Worm (Caenorhabditis elegans) whole organism, L2 larva: ENCODE results near the gene T04H1.12.

ENCODE experiments used
- C34F6.9 ChIP-seq: fragments of 150-350 bp; optimal IDR thresholded peaks from 2 replicates; lab custom pipeline; 2014; ENCODE audit warnings: missing biosample characterization, missing genetic modification characterization
- F13H6.1 ChIP-seq: sonication (generic microtip); optimal IDR thresholded peaks from 2 replicates; lab custom pipeline; 2016; ENCODE audit warnings: missing genetic modification characterization, missing compliant biosample characterization
- R02D3.7 ChIP-seq: fragments of 150-350 bp; optimal IDR thresholded peaks from 2 replicates; lab custom pipeline; 2014; ENCODE audit warnings: missing biosample characterization, missing genetic modification characterization
- alr-1 ChIP-seq: fragments of 150-350 bp; optimal IDR thresholded peaks from 2 replicates; lab custom pipeline; 2014; ENCODE audit warnings: missing biosample characterization, missing genetic modification characterization
- ceh-16 ChIP-seq: fragments of 150-350 bp; optimal IDR thresholded peaks from 2 replicates; lab custom pipeline; 2014; ENCODE audit warnings: missing biosample characterization, missing genetic modification characterization
- ceh-82 ChIP-seq: fragments of 150-350 bp; optimal IDR thresholded peaks from 2 replicates; lab custom pipeline; 2014; ENCODE audit warnings: missing biosample characterization, missing genetic modification characterization
- crh-2 ChIP-seq: sonication (generic microtip); optimal IDR thresholded peaks from 2 replicates; lab custom pipeline; 2017; ENCODE audit warnings: missing biosample characterization, missing genetic modification characterization
- dmd-4 ChIP-seq: sonication (generic microtip); optimal IDR thresholded peaks from 2 replicates; lab custom pipeline; 2017; ENCODE audit warnings: missing biosample characterization, missing genetic modification characterization
- fos-1 ChIP-seq: fragments of 150-350 bp; optimal IDR thresholded peaks from 2 replicates; lab custom pipeline; 2014; ENCODE audit warnings: missing biosample characterization, missing genetic modification characterization
- gmeb-1 ChIP-seq: fragments of 150-350 bp; optimal IDR thresholded peaks from 2 replicates; lab custom pipeline; 2014; ENCODE audit warnings: missing biosample characterization, missing genetic modification characterization
- lsy-2 ChIP-seq, 2 experiments: fragments of 150-350 bp in 1 of 2; sonication (generic microtip) in 1 of 2; optimal IDR thresholded peaks; 2 replicates each; lab custom pipeline; 2014 to 2017; ENCODE audit warnings: missing biosample characterization in 2 of 2, missing genetic modification characterization in 2 of 2
- mbf-1 ChIP-seq: sonication (generic microtip); optimal IDR thresholded peaks from 2 replicates; lab custom pipeline; 2017; ENCODE audit warnings: missing biosample characterization, missing genetic modification characterization
- mdl-1 ChIP-seq, 2 experiments: fragments of 150-350 bp in 1 of 2; sonication (generic microtip) in 1 of 2; optimal IDR thresholded peaks; 2 replicates each; lab custom pipeline; 2017; ENCODE audit warnings: missing biosample characterization in 2 of 2, missing genetic modification characterization in 2 of 2
- nhr-11 ChIP-seq: fragments of 150-350 bp; optimal IDR thresholded peaks from 2 replicates; lab custom pipeline; 2014; ENCODE audit warnings: missing biosample characterization, missing genetic modification characterization
- nhr-12 ChIP-seq: fragments of 150-350 bp; optimal IDR thresholded peaks from 2 replicates; lab custom pipeline; 2014; ENCODE audit warnings: missing biosample characterization, missing genetic modification characterization
- nhr-129 ChIP-seq: fragments of 150-350 bp; optimal IDR thresholded peaks from 2 replicates; lab custom pipeline; 2014; ENCODE audit warnings: missing biosample characterization, missing genetic modification characterization
- nhr-21 ChIP-seq: fragments of 150-350 bp; optimal IDR thresholded peaks from 2 replicates; lab custom pipeline; 2014; ENCODE audit warnings: missing biosample characterization, missing genetic modification characterization
- nhr-23 ChIP-seq: fragments of 150-350 bp; optimal IDR thresholded peaks from 2 replicates; lab custom pipeline; 2014; ENCODE audit warnings: missing biosample characterization, missing genetic modification reagents, missing genetic modification characterization
- nhr-6 ChIP-seq: fragments of 150-350 bp; optimal IDR thresholded peaks from 2 replicates; lab custom pipeline; 2014; ENCODE audit warnings: missing biosample characterization, missing genetic modification characterization
- peb-1 ChIP-seq: fragments of 150-350 bp; optimal IDR thresholded peaks from 2 replicates; lab custom pipeline; 2014; ENCODE audit warnings: missing biosample characterization, missing genetic modification characterization
- skn-1 ChIP-seq: sonication (generic microtip); optimal IDR thresholded peaks from 2 replicates; lab custom pipeline; 2017; ENCODE audit warnings: missing biosample characterization, missing genetic modification characterization
- sma-9 ChIP-seq, 2 experiments: fragments of 150-350 bp in 1 of 2; sonication (generic microtip) in 1 of 2; optimal IDR thresholded peaks; 2 replicates each; lab custom pipeline; 2014 to 2016; ENCODE audit warnings: missing genetic modification characterization in 2 of 2, mild to moderate bottlenecking in 1 of 2, missing biosample characterization in 1 of 2, missing compliant biosample characterization in 1 of 2, missing genetic modification reagents in 1 of 2, moderate library complexity in 1 of 2
- snpc-4 ChIP-seq: fragments of 150-350 bp; optimal IDR thresholded peaks from 2 replicates; lab custom pipeline; 2014; ENCODE audit warnings: missing biosample characterization, missing genetic modification characterization
- unc-55 ChIP-seq: fragments of 150-350 bp; sonication (generic microtip); optimal IDR thresholded peaks from 3 replicates; lab custom pipeline; 2014; ENCODE audit warnings: missing biosample characterization, missing genetic modification reagents, missing genetic modification characterization
- unc-62 ChIP-seq: fragments of 150-350 bp; optimal IDR thresholded peaks from 2 replicates; lab custom pipeline; 2014; ENCODE audit warnings: missing biosample characterization, missing genetic modification reagents, missing genetic modification characterization
- zag-1 ChIP-seq: fragments of 150-350 bp; optimal IDR thresholded peaks from 2 replicates; lab custom pipeline; 2014; ENCODE audit warnings: missing biosample characterization, missing genetic modification characterization
- ztf-11 ChIP-seq: sonication (generic microtip); optimal IDR thresholded peaks from 2 replicates; lab custom pipeline; 2017; ENCODE audit warnings: missing biosample characterization, missing genetic modification characterization
- ztf-4 ChIP-seq: fragments of 150-350 bp; optimal IDR thresholded peaks from 2 replicates; lab custom pipeline; 2014; ENCODE audit warnings: missing biosample characterization, missing genetic modification characterization

Gene T04H1.12

DNA sequence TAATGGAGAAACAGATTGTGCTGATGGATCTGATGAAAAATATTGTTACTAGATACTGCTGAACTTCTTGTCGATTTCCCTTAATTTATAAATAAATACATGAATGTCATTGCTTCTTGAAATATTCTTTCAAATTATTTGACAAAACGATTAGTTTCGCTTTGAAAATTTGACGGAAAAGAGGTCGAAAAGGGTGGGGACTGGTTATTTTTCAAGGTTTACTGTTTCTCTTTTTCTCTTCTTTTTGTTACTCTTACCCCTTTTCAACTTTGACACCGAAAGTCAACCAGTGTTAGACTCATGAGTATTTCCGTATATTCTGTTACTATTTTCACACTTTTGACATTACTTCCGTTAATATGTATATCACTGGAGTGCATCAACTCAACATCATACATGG is at the start of gene T04H1.12:
T04H1.12 (plus strand) TSS at position 301 of the 400 bp plus-strand sequence.
- TF ChIP-seq mbf-1 (tag; lab: Kevin White, UChicago) (no peak), dmd-4 (tag; lab: Kevin White, UChicago) (no peak), lsy-2 (tag; optimal IDR thresholded peaks at IDR 0.05; lab: Kevin White, UChicago) (no peak), ztf-11 (tag; lab: Kevin White, UChicago) (no peak), unc-62 (GFP tag; lab: Kevin White, UChicago) (no peak)

DNA sequence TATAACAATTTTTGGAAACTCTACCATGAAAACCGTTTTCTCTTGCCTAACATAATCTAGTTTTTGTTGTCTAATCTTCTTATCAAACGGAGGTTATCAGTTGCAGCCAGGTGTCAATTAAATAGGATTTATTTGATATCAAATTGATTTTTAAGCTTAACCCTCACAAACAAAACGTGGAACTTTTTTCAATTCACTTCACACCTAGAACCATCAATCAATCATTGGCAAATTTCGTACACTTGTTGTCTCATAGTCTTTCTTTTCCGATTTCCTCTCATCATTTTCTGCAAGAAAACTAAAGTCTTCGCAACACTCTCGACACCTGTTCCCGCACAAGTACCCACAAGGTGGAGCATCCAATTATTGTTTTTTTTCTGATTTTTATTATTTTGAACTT is 46.8 kb upstream of the T04H1.12 start:
- TF ChIP-seq gmeb-1 (no peak), sma-9 (GFP tag; optimal IDR thresholded peaks at IDR 0.05; lab: Kevin White, UChicago) (peak; percentile 1), sma-9 (tag; optimal IDR thresholded peaks at IDR 0.05; lab: Kevin White, UChicago) (no peak), dmd-4 (tag; lab: Kevin White, UChicago) (no peak), snpc-4 (tag; lab: Kevin White, UChicago) (no peak)

DNA sequence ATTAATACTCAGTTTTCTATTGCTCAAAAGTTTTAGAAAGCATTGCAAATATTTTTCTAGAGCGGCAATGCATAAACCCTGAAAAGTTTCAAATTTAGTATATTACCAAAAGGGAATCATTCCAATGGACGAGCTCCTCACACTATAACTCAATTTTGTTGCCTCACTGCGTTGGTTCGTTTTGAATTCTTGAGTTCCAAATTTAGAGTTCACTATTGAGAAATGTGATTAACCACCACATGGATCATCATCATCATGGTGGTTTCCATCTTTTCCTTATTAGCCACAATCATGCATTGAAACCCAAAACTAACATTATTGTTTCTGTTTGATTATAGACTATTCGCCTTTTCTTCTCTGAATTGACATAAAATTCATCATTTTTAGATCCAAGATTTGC is 45.5 kb upstream of the T04H1.12 start:
- TF ChIP-seq nhr-23 (tag; lab: Kevin White, UChicago) (no peak), zag-1 (tag; lab: Kevin White, UChicago) (no peak), R02D3.7 (no peak), mdl-1 (tag; optimal IDR thresholded peaks at IDR 0.05; lab: Kevin White, UChicago) (no peak), nhr-6 (tag; lab: Kevin White, UChicago) (no peak), unc-55 (no peak), skn-1 (tag; lab: Kevin White, UChicago) (no peak), dmd-4 (tag; lab: Kevin White, UChicago) (no peak), unc-62 (GFP tag; lab: Kevin White, UChicago) (no peak), gmeb-1 (no peak)

DNA sequence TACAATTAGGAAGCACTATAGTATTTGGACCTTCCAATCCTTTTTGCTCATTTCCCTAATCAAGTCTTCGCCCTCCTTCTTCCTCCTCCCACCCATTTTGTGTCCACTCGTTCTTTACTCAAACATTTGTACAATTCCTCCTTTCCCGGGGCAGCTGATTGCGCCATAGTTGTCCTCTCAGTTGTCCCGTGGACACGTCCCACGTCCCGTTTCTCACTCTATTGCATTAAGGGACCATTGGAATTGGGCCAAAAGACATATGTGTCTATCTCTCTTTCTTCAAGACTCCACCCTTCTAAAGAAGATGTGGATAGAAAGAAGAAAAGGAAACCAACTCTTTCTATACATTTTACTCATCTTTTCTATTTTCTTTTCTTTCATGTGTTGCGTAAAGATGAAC is 44.4 kb upstream of the T04H1.12 start:
- TF ChIP-seq zag-1 (tag; lab: Kevin White, UChicago) (peak; percentile 32), F13H6.1 (peak; percentile 30), gmeb-1 (no peak), nhr-129 (tag; lab: Kevin White, UChicago) (peak; percentile 23), unc-55 (peak; percentile 20)
- TF ChIP-seq, all 48 proteins: peak for 4

DNA sequence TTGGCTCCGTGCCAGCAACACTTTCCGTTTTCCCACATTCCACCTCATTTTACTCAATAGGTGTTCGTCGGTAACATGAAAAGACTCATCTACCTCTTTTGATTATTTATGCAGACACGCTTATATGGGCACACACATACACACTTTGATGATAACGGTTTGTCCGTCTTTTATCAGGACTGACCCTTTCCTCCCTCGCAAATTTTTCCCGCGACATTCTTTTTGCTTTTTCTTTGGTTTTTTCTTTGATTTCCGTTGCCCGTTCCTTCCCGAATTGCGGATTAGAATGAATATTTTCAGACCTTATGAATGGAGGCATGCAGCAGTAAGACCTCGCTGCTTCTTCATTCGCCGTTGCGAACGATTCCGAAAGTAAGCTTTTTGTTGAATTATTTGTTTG is 42.4 kb upstream of the T04H1.12 start, which contains the start of gene vab-8:
vab-8 (plus strand) TSS at position 301 of the 400 bp plus-strand sequence.
- TF ChIP-seq fos-1 (tag; lab: Kevin White, UChicago) (peak; percentile 47), mbf-1 (tag; lab: Kevin White, UChicago) (no peak)

DNA sequence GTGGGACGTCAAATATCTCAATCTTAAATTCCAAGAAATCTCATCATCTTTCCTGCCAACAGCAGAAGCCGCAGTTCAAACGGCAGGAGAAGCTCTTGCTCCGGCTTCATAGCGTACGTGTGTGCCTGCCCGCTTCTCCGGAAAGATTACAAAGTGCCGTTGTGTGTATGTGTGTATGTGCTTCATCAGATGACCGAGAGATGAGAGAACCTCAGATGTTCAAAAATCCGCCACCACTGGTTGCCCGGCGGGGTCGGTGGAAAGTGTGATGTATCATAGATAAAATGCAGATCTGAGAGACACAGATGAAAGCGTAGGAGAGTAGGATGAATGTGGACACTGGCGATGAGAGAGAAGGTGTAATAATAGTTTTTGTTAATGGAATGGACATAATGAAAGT is 22.0 kb upstream of the T04H1.12 start:
- peak; percentile 39 for TF ChIP-seq sma-9 (GFP tag; optimal IDR thresholded peaks at IDR 0.05; lab: Kevin White, UChicago)
- no peak for TF ChIP-seq sma-9 (tag; optimal IDR thresholded peaks at IDR 0.05; lab: Kevin White, UChicago)
- TF ChIP-seq nhr-11 (tag; lab: Kevin White, UChicago): no peak
- peak; percentile 76 for TF ChIP-seq F13H6.1
- no peak for TF ChIP-seq ceh-82
- TF ChIP-seq nhr-129 (tag; lab: Kevin White, UChicago): peak; percentile 54

DNA sequence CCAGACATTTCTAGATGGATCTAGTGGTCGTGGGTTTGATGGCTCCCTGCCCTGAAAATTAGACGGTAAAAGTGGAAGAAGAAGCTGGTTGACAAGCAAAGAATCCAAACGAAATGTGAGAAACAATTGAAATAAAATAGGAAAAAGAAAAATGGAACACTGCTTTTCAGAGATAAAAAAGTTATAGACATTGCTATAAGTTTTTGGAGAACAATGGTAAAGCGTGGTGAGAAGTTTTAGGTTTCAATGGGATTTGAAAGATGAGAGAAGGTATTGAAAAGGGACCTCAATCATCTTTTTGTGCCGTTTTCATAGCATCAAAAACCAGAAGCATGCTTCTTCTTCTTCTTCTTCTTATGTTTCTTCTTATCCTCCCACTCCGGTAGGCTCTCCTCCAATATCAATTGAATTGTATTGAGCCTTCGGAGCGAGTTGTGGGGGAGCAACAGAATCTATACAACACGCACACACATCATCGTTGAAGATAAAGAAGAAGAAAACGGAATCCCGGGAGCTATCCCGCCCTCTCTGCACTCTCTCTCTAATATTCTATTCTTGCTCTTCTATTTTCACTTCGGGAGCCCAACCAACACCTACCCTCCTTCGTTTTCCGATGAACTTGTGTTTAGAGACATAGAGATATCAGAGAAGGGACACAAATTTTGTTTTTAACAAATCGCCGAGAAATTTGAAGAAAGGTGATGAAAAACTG is 21.0 kb upstream of the T04H1.12 start, which contains the start of gene myo-3:
myo-3 (minus strand) TSS at position 51 of the 712 bp plus-strand sequence.
- TF ChIP-seq nhr-6 (tag; lab: Kevin White, UChicago) (no peak), snpc-4 (tag; lab: Kevin White, UChicago) (no peak), nhr-12 (tag; lab: Kevin White, UChicago) (no peak), nhr-21 (no peak), F13H6.1 (peak; percentile 73), nhr-129 (tag; lab: Kevin White, UChicago) (peak; percentile 28), sma-9 (GFP tag; optimal IDR thresholded peaks at IDR 0.05; lab: Kevin White, UChicago) (peak; percentile 1), sma-9 (tag; optimal IDR thresholded peaks at IDR 0.05; lab: Kevin White, UChicago) (no peak)

DNA sequence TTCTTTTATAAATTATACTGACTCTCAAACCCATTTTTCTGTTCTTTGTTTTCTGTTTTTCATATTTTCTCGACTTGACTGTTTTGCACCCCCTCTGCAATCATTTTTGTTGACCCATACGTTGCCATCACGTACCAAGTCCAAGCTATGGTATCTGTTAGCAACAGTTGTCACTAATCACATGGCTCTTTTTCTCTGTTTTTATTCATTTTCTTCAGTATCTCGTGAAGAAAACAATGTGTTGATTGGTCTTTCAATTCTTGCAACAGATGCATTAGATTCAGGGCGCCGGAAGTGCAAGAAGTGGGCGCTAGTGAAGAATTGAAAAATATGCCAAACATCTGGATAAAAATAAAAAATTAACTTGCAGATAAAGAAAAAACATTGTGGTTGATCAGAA is 19.9 kb upstream of the T04H1.12 start:
- TF ChIP-seq peb-1 (tag; lab: Kevin White, UChicago): no peak
- TF ChIP-seq nhr-129 (tag; lab: Kevin White, UChicago): peak; percentile 35
- no peak for TF ChIP-seq snpc-4 (tag; lab: Kevin White, UChicago)
- peak; percentile 28 for TF ChIP-seq F13H6.1
- peak; percentile 57 for TF ChIP-seq sma-9 (GFP tag; optimal IDR thresholded peaks at IDR 0.05; lab: Kevin White, UChicago)
- TF ChIP-seq sma-9 (tag; optimal IDR thresholded peaks at IDR 0.05; lab: Kevin White, UChicago): no peak
- peak; percentile 32 for TF ChIP-seq C34F6.9 (tag; lab: Kevin White, UChicago)
- no peak for TF ChIP-seq crh-2 (tag; lab: Kevin White, UChicago)
- TF ChIP-seq ztf-4 (tag; lab: Kevin White, UChicago): no peak
- TF ChIP-seq lsy-2 (tag; optimal IDR thresholded peaks at IDR 0.05; lab: Kevin White, UChicago): peak in 1 of 2 experiments; percentile 25
- no peak for TF ChIP-seq ceh-16
- no peak for TF ChIP-seq alr-1 (tag; lab: Kevin White, UChicago)
